ENCODE assay signal across 3 worm cellular contexts in the genomic region with DNA sequence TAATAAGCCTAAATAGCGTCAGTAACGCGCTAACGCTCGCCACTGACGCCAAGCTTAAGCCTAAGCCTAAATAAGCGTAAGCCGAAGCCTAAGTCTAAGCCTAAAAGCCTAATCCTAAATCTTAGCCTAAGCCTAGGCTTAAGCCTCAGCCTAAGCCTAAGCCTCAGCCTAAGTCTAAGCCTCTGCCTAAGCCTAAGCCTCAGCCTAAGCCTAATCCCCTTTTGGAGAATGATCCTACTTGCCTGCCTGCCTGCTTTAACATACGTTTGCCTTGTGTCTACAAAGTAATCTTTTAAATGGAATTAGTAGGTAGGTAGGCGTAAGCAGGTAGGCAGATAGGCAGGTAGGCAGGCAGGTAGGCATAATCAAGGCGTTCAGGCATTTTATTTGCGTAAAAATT.
TF ChIP-seq lines count a peak whose summit lies in the region.

No protein-coding gene starts in this region.

TF ChIP-seq in whole organism, early embryonic, 17 proteins besides CTCF, POLR2A, EP300 and RAD21:
- TF ChIP-seq hmg-4 (GFP tag; optimal IDR thresholded peaks at IDR 0.05; lab: Kevin White, UChicago): no peak
- no peak for TF ChIP-seq flt-1 (GFP tag; IDR thresholded peaks at IDR 0.05; lab: Robert Waterston, UW)
- TF ChIP-seq ama-1 (optimal IDR thresholded peaks at IDR 0.05; lab: Kevin White, UChicago): no peak
- TF ChIP-seq scrt-1 (GFP tag; IDR thresholded peaks at IDR 0.05; lab: Robert Waterston, UW): 0 out of 2 replicates have a peak, but pooled peaks have one; percentile 11
- TF ChIP-seq ceh-36 (tag; optimal IDR thresholded peaks at IDR 0.05; lab: Kevin White, UChicago): peak; percentile 95

TF ChIP-seq in whole organism, late embryonic, 69 proteins besides CTCF, POLR2A, EP300 and RAD21:
- TF ChIP-seq pax-1 (tag; optimal IDR thresholded peaks at IDR 0.05; lab: Kevin White, UChicago) (no peak), dve-1 (tag; optimal IDR thresholded peaks at IDR 0.05; lab: Kevin White, UChicago) (peak; percentile 85)

TF ChIP-seq in whole organism, mixed stage, embryonic, 35 proteins besides CTCF, POLR2A, EP300 and RAD21:
- peak; percentile 51 for TF ChIP-seq sptf-1 (tag; optimal IDR thresholded peaks at IDR 0.05; lab: Kevin White, UChicago)
- TF ChIP-seq lin-32 (GFP tag; optimal IDR thresholded peaks at IDR 0.05; lab: Kevin White, UChicago): no peak
- TF ChIP-seq nhr-28 (tag; optimal IDR thresholded peaks at IDR 0.05; lab: Kevin White, UChicago): no peak
- TF ChIP-seq hlh-1 (tag; optimal IDR thresholded peaks at IDR 0.05; lab: Kevin White, UChicago): no peak
- no peak for TF ChIP-seq blmp-1 (tag; optimal IDR thresholded peaks at IDR 0.05; lab: Kevin White, UChicago)
- TF ChIP-seq ceh-83 (GFP tag; optimal IDR thresholded peaks at IDR 0.05; lab: Kevin White, UChicago): no peak
